Worm (Caenorhabditis elegans): Measurements from ENCODE around the gene F54H5.14.

DNA sequence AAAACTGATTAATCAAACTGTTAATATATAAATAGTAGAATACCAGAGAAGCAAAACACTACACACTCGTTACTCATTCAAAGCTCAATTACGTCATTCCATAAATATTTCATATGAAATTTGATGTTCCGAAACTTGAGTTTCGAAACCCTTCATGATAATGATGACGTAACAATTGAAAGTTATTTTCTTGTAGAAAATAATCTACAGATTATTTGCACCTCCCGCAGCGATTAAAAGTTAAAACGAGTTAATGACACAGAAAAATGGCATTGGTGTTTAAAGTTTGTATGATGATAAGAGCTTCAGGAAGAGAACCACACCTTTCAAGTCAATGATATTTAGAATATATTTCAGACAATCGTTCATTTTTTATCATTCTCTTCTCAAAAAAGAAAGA, 48.7 kb upstream of the F54H5.14 start, which contains the start of gene H43E16.1:
- TF ChIP-seq ceh-13 (GFP tag; optimal IDR thresholded peaks at IDR 0.05) (no peak), F13C5.2 (tag; optimal IDR thresholded peaks at IDR 0.05) (no peak), ama-1 (optimal IDR thresholded peaks at IDR 0.05) (no peak), flt-1 (GFP tag; IDR thresholded peaks at IDR 0.05) (no peak), tbx-37 (GFP tag; conservative IDR thresholded peaks at IDR 0.05) (no peak), ets-7 (tag; optimal IDR thresholded peaks at IDR 0.05) (no peak)

Data from whole organism, early embryonic.